Worm (Caenorhabditis elegans) whole organism, young adult: ENCODE data around the gene nhr-211.

Experiments used
- ceh-58 ChIP-seq: fragments of 200-800 bp; sonication (Bioruptor generic); IDR thresholded peaks from 2 replicates; pipeline ENCODE4 v1.3.6; 2022; ENCODE audit warnings: missing genetic modification characterization, missing compliant biosample characterization
- ceh-79 ChIP-seq: sonication (generic microtip); optimal IDR thresholded peaks from 2 replicates; lab custom pipeline; 2017; ENCODE audit warnings: mild to moderate bottlenecking, missing genetic modification characterization, missing compliant biosample characterization
- dpff-1 ChIP-seq: sonication (generic microtip); optimal IDR thresholded peaks from 2 replicates; lab custom pipeline; 2017; ENCODE audit warnings: mild to moderate bottlenecking, missing genetic modification characterization, missing compliant biosample characterization
- efl-1 ChIP-seq: fragments of 150-350 bp; optimal IDR thresholded peaks from 2 replicates; lab custom pipeline; 2014; ENCODE audit warnings: missing biosample characterization, missing genetic modification reagents, missing genetic modification characterization
- him-1 ChIP-seq: sonication (generic microtip); optimal IDR thresholded peaks from 2 replicates; lab custom pipeline; 2016; ENCODE audit warnings: missing genotype, missing genetic modification reagents, missing genetic modification characterization, missing compliant biosample characterization
- lin-26 ChIP-seq: fragments of 200-800 bp; sonication (Bioruptor generic); IDR thresholded peaks from 2 replicates; pipeline ENCODE4 v1.3.6; 2022; ENCODE audit warnings: missing genetic modification reagents, missing genetic modification characterization, missing compliant biosample characterization
- lsl-1 ChIP-seq: fragments of 200-800 bp; sonication (Bioruptor generic); optimal IDR thresholded peaks from 2 replicates; lab custom pipeline; 2018; ENCODE audit warnings: mild to moderate bottlenecking, missing genetic modification characterization, moderate library complexity, missing compliant biosample characterization
- nhr-90 ChIP-seq: sonication (generic microtip); optimal IDR thresholded peaks from 2 replicates; lab custom pipeline; 2016; ENCODE audit warnings: missing genotype, mild to moderate bottlenecking, missing genetic modification characterization, missing compliant biosample characterization
- snpc-3.4 ChIP-seq: sonication (generic microtip); optimal IDR thresholded peaks from 2 replicates; lab custom pipeline; 2017; ENCODE audit warnings: missing genetic modification characterization, mild to moderate bottlenecking, missing compliant biosample characterization, antibody characterized with exemption, moderate library complexity, missing genotype, missing genetic modification reagents
- snpc-4 ChIP-seq, 5 experiments: fragments of 150-350 bp in 1 of 5; sonication (generic microtip) in 4 of 5; optimal IDR thresholded peaks; 2 replicates each; lab custom pipeline; 2014 to 2018; ENCODE audit warnings: missing genetic modification characterization in 5 of 5, missing biosample characterization in 3 of 5, antibody characterized with exemption in 2 of 5, mild to moderate bottlenecking in 2 of 5, missing compliant biosample characterization in 2 of 5, missing genotype in 2 of 5, moderate library complexity in 2 of 5, missing genetic modification reagents in 1 of 5
- tbp1 ChIP-seq: fragments of 200-800 bp; sonication (Bioruptor generic); optimal IDR thresholded peaks from 2 replicates; lab custom pipeline; 2018; ENCODE audit warnings: mild to moderate bottlenecking, missing genetic modification characterization, missing compliant biosample characterization
- unc-62 ChIP-seq: fragments of 150-350 bp; optimal IDR thresholded peaks from 2 replicates; lab custom pipeline; 2014; ENCODE audit warnings: missing biosample characterization, missing genetic modification reagents, missing genetic modification characterization
- zim-3 ChIP-seq: sonication (generic microtip); optimal IDR thresholded peaks from 2 replicates; lab custom pipeline; 2017; ENCODE audit warnings: mild to moderate bottlenecking, missing genetic modification characterization, moderate library complexity, missing compliant biosample characterization

- TF ChIP-seq ceh-58 (GFP tag; lab: Robert Waterston, UW): no peak
- TF ChIP-seq tbp1 (GFP tag; lab: Kevin White, UChicago): no peak
- no peak for TF ChIP-seq efl-1
- no peak for TF ChIP-seq zim-3 (tag; lab: Kevin White, UChicago)
- TF ChIP-seq lin-26 (GFP tag; lab: Robert Waterston, UW): no peak
- TF ChIP-seq snpc-3.4 (tag; lab: Kevin White, UChicago): no peak
- TF ChIP-seq lsl-1 (GFP tag; lab: Kevin White, UChicago): no peak
- no peak for TF ChIP-seq him-1 (tag; lab: Kevin White, UChicago)
- no peak for TF ChIP-seq dpff-1 (tag; lab: Kevin White, UChicago)
- TF ChIP-seq ceh-79 (tag; lab: Kevin White, UChicago): no peak
- no peak for TF ChIP-seq unc-62 (GFP tag; lab: Kevin White, UChicago)
- TF ChIP-seq snpc-4 (GFP tag; optimal IDR thresholded peaks at IDR 0.05; lab: Kevin White, UChicago): no peak
- TF ChIP-seq snpc-4 (tag; optimal IDR thresholded peaks at IDR 0.05; lab: Kevin White, UChicago): no peak
- no peak for TF ChIP-seq nhr-90
These were observed 7.7 kb upstream of the nhr-211 start for ce11 chrV:479046-479445.
